Fruit fly (Drosophila melanogaster): ENCODE data around the gene Ns3.

The Ns3 gene

dm6 chrX:1476848-1477247 is 12.8 kb upstream of the Ns3 start, which contains the start of the genes Rab27 and mei-38 (continued):
- TF ChIP-seq CG17612 (GFP tag; IDR thresholded peaks at IDR 0.05) (no peak), nom (GFP tag; optimal IDR thresholded peaks at IDR 0.05) (no peak), Ssrp (tag; optimal IDR thresholded peaks at IDR 0.05) (no peak), sna (GFP tag; IDR thresholded peaks at IDR 0.05; ENCODE audit: partially characterized antibody) (peak; percentile 63; the same call in 1 of the 2 replicates), Neu2 (GFP tag; optimal IDR thresholded peaks at IDR 0.05; ENCODE audit: borderline replicate concordance) (no peak), HLH54F (GFP tag; optimal IDR thresholded peaks at IDR 0.05) (peak; percentile 54), ham (GFP tag; IDR thresholded peaks at IDR 0.05) (no peak), CG6683 (GFP tag; optimal IDR thresholded peaks at IDR 0.05) (no peak), pros (GFP tag; optimal IDR thresholded peaks at IDR 0.05) (no peak), exex (tag; optimal IDR thresholded peaks at IDR 0.05) (no peak), Aef1 (GFP tag; IDR thresholded peaks at IDR 0.05) (no peak), NFAT (GFP tag; IDR thresholded peaks at IDR 0.05) (no peak), CG9609 (GFP tag; optimal IDR thresholded peaks at IDR 0.05) (peak; percentile 42), tio (GFP tag; optimal IDR thresholded peaks at IDR 0.05) (no peak), crc (GFP tag; optimal IDR thresholded peaks at IDR 0.05) (no peak), CG12219 (GFP tag; optimal IDR thresholded peaks at IDR 0.05) (no peak), CG2129 (GFP tag; IDR thresholded peaks at IDR 0.05; ENCODE audit: partially characterized antibody) (peak; percentile 37; the same call in 1 of the 2 replicates), CG10274 (GFP tag; optimal IDR thresholded peaks at IDR 0.05) (no peak), Rfx (GFP tag; IDR thresholded peaks at IDR 0.05) (peak; percentile 64), D19A (tag; optimal IDR thresholded peaks at IDR 0.05) (no peak), CG5180 (GFP tag; optimal IDR thresholded peaks at IDR 0.05) (no peak), vfl (GFP tag; optimal IDR thresholded peaks at IDR 0.05) (peak; percentile 20), CG8478 (optimal IDR thresholded peaks at IDR 0.05) (no peak), run (tag; optimal IDR thresholded peaks at IDR 0.05) (no peak), CG1603 (tag; optimal IDR thresholded peaks at IDR 0.05) (peak; percentile 43), bigmax (GFP tag; optimal IDR thresholded peaks at IDR 0.05) (no peak), grn (GFP tag; optimal IDR thresholded peaks at IDR 0.05) (no peak), vnd (GFP tag; IDR thresholded peaks at IDR 0.05; ENCODE audit: partially characterized antibody) (0 out of 3 replicates have a peak, but pooled peaks have one; percentile 45), CG17385 (GFP tag; optimal IDR thresholded peaks at IDR 0.05) (no peak), CG17186 (GFP tag; optimal IDR thresholded peaks at IDR 0.05) (peak; percentile 75), CG4360 (GFP tag; IDR thresholded peaks at IDR 0.05) (no peak), emc (GFP tag; optimal IDR thresholded peaks at IDR 0.05) (no peak), CG8359 (GFP tag; optimal IDR thresholded peaks at IDR 0.05; ENCODE audit: borderline replicate concordance) (no peak), CG7928 (GFP tag; optimal IDR thresholded peaks at IDR 0.05) (no peak), CG18011 (GFP tag; optimal IDR thresholded peaks at IDR 0.05) (no peak), HLHmδ (GFP tag; optimal IDR thresholded peaks at IDR 0.05) (no peak), lmd (GFP tag; IDR thresholded peaks at IDR 0.05) (no peak), Chrac-16 (GFP tag; optimal IDR thresholded peaks at IDR 0.05) (no peak), tll (GFP tag; optimal IDR thresholded peaks at IDR 0.05) (no peak), luna (GFP tag; optimal IDR thresholded peaks at IDR 0.05) (no peak), Ravus (GFP tag; IDR thresholded peaks at IDR 0.05) (no peak), ssp (GFP tag; IDR thresholded peaks at IDR 0.05) (no peak), hbn (GFP tag; IDR thresholded peaks at IDR 0.05; ENCODE audit: partially characterized antibody) (peak; percentile 57; the same call in 1 of the 2 replicates), chinmo (GFP tag; IDR thresholded peaks at IDR 0.05; ENCODE audit: partially characterized antibody) (0 out of 4 replicates have a peak, but pooled peaks have one; percentile 61), Trl (optimal IDR thresholded peaks at IDR 0.05) (no peak), Trl (GFP tag; optimal IDR thresholded peaks at IDR 0.05) (no peak), CG14965 (GFP tag; optimal IDR thresholded peaks at IDR 0.05; ENCODE audit: borderline replicate concordance) (no peak), HmgD (GFP tag; optimal IDR thresholded peaks at IDR 0.05) (peak; percentile 34), fd102C (GFP tag; optimal IDR thresholded peaks at IDR 0.05) (no peak), CG4282 (GFP tag; optimal IDR thresholded peaks at IDR 0.05) (no peak), yki (optimal IDR thresholded peaks at IDR 0.05) (no peak)

Measured in whole organism, embryonic.